Worm (Caenorhabditis elegans): ENCODE results near the gene Y32G9B.1.

DNA sequence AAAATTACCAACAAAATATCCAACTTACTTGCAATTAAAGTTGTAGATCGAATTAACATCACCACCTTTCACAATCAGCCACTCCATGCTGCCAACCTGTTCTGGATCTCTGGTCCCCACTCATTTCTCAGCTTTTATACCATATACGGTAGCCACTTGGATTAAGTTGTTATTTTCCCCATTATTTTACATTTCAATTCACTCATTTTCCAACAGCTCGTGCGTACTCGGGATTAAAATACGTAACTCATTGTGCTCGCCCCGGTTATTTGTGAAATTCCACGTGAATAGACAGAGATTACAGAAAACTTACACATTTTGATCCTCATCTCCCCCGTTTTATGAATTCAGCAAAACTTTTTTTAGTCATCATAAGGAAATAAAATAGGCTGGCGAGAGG, 26.8 kb downstream of the Y32G9B.1 start, which contains the start of gene srt-41:
- TF ChIP-seq lin-13 (tag; optimal IDR thresholded peaks at IDR 0.05) (no peak), pha-4 (tag; optimal IDR thresholded peaks at IDR 0.05) (no peak), mls-2 (tag; optimal IDR thresholded peaks at IDR 0.05) (no peak)

Data from whole organism, mixed stage, embryonic.